Fruit fly (Drosophila melanogaster): ENCODE results near the gene pira.

Gene pira

dm6 chrX:12763467-12763866 lies at the start of gene pira:
Gene pira (minus strand): TSS chrX:12763611.
- TF ChIP-seq CTCF (optimal IDR thresholded peaks at IDR 0.05), result no peak
- no peak for TF ChIP-seq CG8478 (optimal IDR thresholded peaks at IDR 0.05)

dm6 chrX:12801357-12801756 lies 37.9 kb upstream of the pira start, which contains the start of gene Nep6:
Gene Nep6 (plus strand): TSS chrX:12801661.
- TF ChIP-seq CG8478 (optimal IDR thresholded peaks at IDR 0.05), result no peak
- no peak for TF ChIP-seq CTCF (optimal IDR thresholded peaks at IDR 0.05)

dm6 chrX:12784690-12785441 lies 21.5 kb upstream of the pira start, which contains the start of gene CG32647:
Gene CG32647 (minus strand): TSS chrX:12784958.
- TF ChIP-seq CG8478 (optimal IDR thresholded peaks at IDR 0.05) (no peak), CTCF (optimal IDR thresholded peaks at IDR 0.05) (no peak)

dm6 chrX:12777763-12778408 lies 14.5 kb upstream of the pira start:
- no peak for TF ChIP-seq CTCF (optimal IDR thresholded peaks at IDR 0.05)
- TF ChIP-seq CG8478 (optimal IDR thresholded peaks at IDR 0.05), result no peak

- TF ChIP-seq CG8478 (optimal IDR thresholded peaks at IDR 0.05), result no peak
- no peak for TF ChIP-seq CTCF (optimal IDR thresholded peaks at IDR 0.05)
Observed at dm6 chrX:12777195-12777594, 13.8 kb upstream of the pira start.

- TF ChIP-seq CTCF (optimal IDR thresholded peaks at IDR 0.05) (no peak), CG8478 (optimal IDR thresholded peaks at IDR 0.05) (no peak)
Observed at dm6 chrX:12766286-12766685, 2.9 kb upstream of the pira start.

- TF ChIP-seq CTCF (optimal IDR thresholded peaks at IDR 0.05), result no peak
- no peak for TF ChIP-seq CG8478 (optimal IDR thresholded peaks at IDR 0.05)
Observed at dm6 chrX:12765736-12766135, 2.3 kb upstream of the pira start.

dm6 chrX:12765076-12765475 lies 1.7 kb upstream of the pira start, which contains the start of gene Agpat1:
Gene Agpat1 (plus strand): TSS chrX:12765266.
- TF ChIP-seq CG8478 (optimal IDR thresholded peaks at IDR 0.05) (no peak), CTCF (optimal IDR thresholded peaks at IDR 0.05) (no peak)

dm6 chrX:12764640-12765039 lies 1.2 kb upstream of the pira start:
- peak in 1 of 2 experiments; percentile 4 for TF ChIP-seq CTCF (optimal IDR thresholded peaks at IDR 0.05)
- no peak for TF ChIP-seq CG8478 (optimal IDR thresholded peaks at IDR 0.05)

dm6 chrX:12760466-12761133 lies 2.8 kb downstream of the pira start, which contains the start of gene Paics:
Gene Paics (minus strand): TSS chrX:12760617.
- no peak for TF ChIP-seq CG8478 (optimal IDR thresholded peaks at IDR 0.05)
- TF ChIP-seq CTCF (optimal IDR thresholded peaks at IDR 0.05), result no peak

- TF ChIP-seq CG8478 (optimal IDR thresholded peaks at IDR 0.05) (no peak), CTCF (optimal IDR thresholded peaks at IDR 0.05) (no peak)
Observed at dm6 chrX:12759162-12759561, 4.2 kb downstream of the pira start.

- no peak for TF ChIP-seq CTCF (optimal IDR thresholded peaks at IDR 0.05)
- no peak for TF ChIP-seq CG8478 (optimal IDR thresholded peaks at IDR 0.05)
Observed at dm6 chrX:12757075-12757474, 6.3 kb downstream of the pira start.

- TF ChIP-seq CTCF (optimal IDR thresholded peaks at IDR 0.05), result no peak
- TF ChIP-seq CG8478 (optimal IDR thresholded peaks at IDR 0.05), result no peak
Observed at dm6 chrX:12756374-12756721, 7.1 kb downstream of the pira start.

dm6 chrX:12755600-12756373 lies 7.6 kb downstream of the pira start:
- TF ChIP-seq CG8478 (optimal IDR thresholded peaks at IDR 0.05) (no peak), CTCF (optimal IDR thresholded peaks at IDR 0.05) (no peak)

dm6 chrX:12755017-12755563 lies 8.3 kb downstream of the pira start:
- TF ChIP-seq CG8478 (optimal IDR thresholded peaks at IDR 0.05) (no peak), CTCF (optimal IDR thresholded peaks at IDR 0.05) (no peak)
